Worm (Caenorhabditis elegans): ENCODE data around the gene xnd-1.

The xnd-1 gene

DNA sequence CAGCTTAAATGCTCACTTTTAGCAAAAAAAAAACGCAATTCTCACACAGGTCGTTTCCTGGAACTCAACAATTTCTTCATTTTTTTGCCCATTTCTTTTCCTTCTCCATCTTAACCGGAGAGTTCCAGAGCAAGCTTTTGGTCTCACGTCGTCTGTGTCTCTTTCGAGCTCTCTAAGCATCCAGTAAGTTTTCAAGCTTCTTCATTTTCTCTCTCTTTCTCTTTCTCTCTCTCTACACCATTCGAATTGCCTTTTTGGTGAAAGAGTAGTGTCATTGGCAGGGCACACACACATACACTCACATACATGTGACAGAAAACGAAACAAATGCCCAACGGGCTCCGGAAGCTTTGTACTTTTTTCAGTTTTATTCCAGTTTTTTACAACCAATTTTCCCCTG, 35.6 kb downstream of the xnd-1 start:
- no peak for TF ChIP-seq Y5F2A.4 (GFP tag; optimal IDR thresholded peaks at IDR 0.05)
- no peak for TF ChIP-seq nhr-6 (tag; optimal IDR thresholded peaks at IDR 0.05)
- 0 out of 2 replicates have a peak, but pooled peaks have one; percentile 48 for TF ChIP-seq hmg-1.1 (GFP tag; IDR thresholded peaks at IDR 0.05)
- TF ChIP-seq mes-2 (tag; optimal IDR thresholded peaks at IDR 0.05; ENCODE audit: poor library complexity, severe bottlenecking), result peak; percentile 23
- TF ChIP-seq fos-1 (tag; optimal IDR thresholded peaks at IDR 0.05), result no peak
- no peak for TF ChIP-seq Y48G9A.11 (GFP tag; IDR thresholded peaks at IDR 0.05)
- peak; percentile 44 for TF ChIP-seq mep-1 (tag; optimal IDR thresholded peaks at IDR 0.05)
- no peak for TF ChIP-seq tra-1 (GFP tag; IDR thresholded peaks at IDR 0.05)
- TF ChIP-seq nhr-11 (tag; optimal IDR thresholded peaks at IDR 0.05), result peak; percentile 66
- no peak for TF ChIP-seq snpc-4 (tag; optimal IDR thresholded peaks at IDR 0.05)
- peak; percentile 10 for TF ChIP-seq dve-1 (tag; optimal IDR thresholded peaks at IDR 0.05; ENCODE audit: insufficient read depth)
- no peak for TF ChIP-seq saeg-2 (GFP tag; IDR thresholded peaks at IDR 0.05)
- TF ChIP-seq ztf-7 (tag; optimal IDR thresholded peaks at IDR 0.05), result no peak
- no peak for TF ChIP-seq pha-4 (GFP tag; IDR thresholded peaks at IDR 0.05)
- no peak for TF ChIP-seq pha-4 (tag; optimal IDR thresholded peaks at IDR 0.05)
- no peak for TF ChIP-seq vab-7 (GFP tag; IDR thresholded peaks at IDR 0.05)
- TF ChIP-seq spr-3 (GFP tag; optimal IDR thresholded peaks at IDR 0.05), result no peak
- no peak for TF ChIP-seq arid-1 (GFP tag; conservative IDR thresholded peaks at IDR 0.05)
- TF ChIP-seq unc-62 (GFP tag; optimal IDR thresholded peaks at IDR 0.05 in 1 of 2), result peak in 1 of 2 experiments; percentile 47
- TF ChIP-seq unc-62 (tag; optimal IDR thresholded peaks at IDR 0.05), result no peak
- TF ChIP-seq F49E8.2 (tag; optimal IDR thresholded peaks at IDR 0.05; ENCODE audit: borderline replicate concordance), result no peak
- no peak for TF ChIP-seq dmd-6 (GFP tag; IDR thresholded peaks at IDR 0.05)
- TF ChIP-seq zag-1 (tag; optimal IDR thresholded peaks at IDR 0.05), result no peak
- no peak for TF ChIP-seq lin-38 (GFP tag; IDR thresholded peaks at IDR 0.05)
- TF ChIP-seq aha-1 (tag), result peak; percentile 59
- TF ChIP-seq fkh-10 (GFP tag; optimal IDR thresholded peaks at IDR 0.05), result peak; percentile 1
- TF ChIP-seq sdz-12 (GFP tag; optimal IDR thresholded peaks at IDR 0.05), result no peak
- no peak for TF ChIP-seq Y75B8A.6 (GFP tag; IDR thresholded peaks at IDR 0.05)
- TF ChIP-seq madf-9 (GFP tag; conservative IDR thresholded peaks at IDR 0.05), result no peak
- TF ChIP-seq dmd-8 (GFP tag; IDR thresholded peaks at IDR 0.05), result no peak
- 0 out of 2 replicates have a peak, but pooled peaks have one; percentile 22 for TF ChIP-seq ctbp-1 (GFP tag; IDR thresholded peaks at IDR 0.05)
- no peak for TF ChIP-seq nhr-111 (GFP tag; optimal IDR thresholded peaks at IDR 0.05)
- TF ChIP-seq daf-19 (GFP tag; conservative IDR thresholded peaks at IDR 0.05), result no peak
- TF ChIP-seq zfp-2 (tag; optimal IDR thresholded peaks at IDR 0.05), result no peak
- peak in 1 of 2 experiments; percentile 61 for TF ChIP-seq lsy-2 (tag; optimal IDR thresholded peaks at IDR 0.05)
- no peak for TF ChIP-seq ceh-32 (tag; optimal IDR thresholded peaks at IDR 0.05; ENCODE audit: poor library complexity)
- TF ChIP-seq set-16 (GFP tag; IDR thresholded peaks at IDR 0.05), result no peak
- no peak for TF ChIP-seq aly-2 (tag; optimal IDR thresholded peaks at IDR 0.05)
- no peak for TF ChIP-seq unc-130 (GFP tag; optimal IDR thresholded peaks at IDR 0.05)
- TF ChIP-seq nhr-76 (tag; optimal IDR thresholded peaks at IDR 0.05), result no peak
- TF ChIP-seq hlh-11 (tag; optimal IDR thresholded peaks at IDR 0.05), result no peak
- TF ChIP-seq daf-12 (tag; optimal IDR thresholded peaks at IDR 0.05), result no peak
- TF ChIP-seq snpc-1.2 (GFP tag; IDR thresholded peaks at IDR 0.05), result no peak
- TF ChIP-seq skn-1 (tag; optimal IDR thresholded peaks at IDR 0.05), result no peak
- TF ChIP-seq nhr-10 (tag; optimal IDR thresholded peaks at IDR 0.05), result no peak
- TF ChIP-seq nhr-25 (tag; optimal IDR thresholded peaks at IDR 0.05; ENCODE audit: borderline replicate concordance, insufficient read depth), result no peak
- no peak for TF ChIP-seq egl-43 (GFP tag; IDR thresholded peaks at IDR 0.05)
- no peak for TF ChIP-seq T26A8.4 (GFP tag; IDR thresholded peaks at IDR 0.05)
- TF ChIP-seq lim-7 (GFP tag; IDR thresholded peaks at IDR 0.05), result no peak
- peak in 1 of 2 experiments; percentile 60 for TF ChIP-seq mdl-1 (tag; optimal IDR thresholded peaks at IDR 0.05)
- peak; percentile 71 for TF ChIP-seq hlh-30 (tag; optimal IDR thresholded peaks at IDR 0.05; ENCODE audit: insufficient read depth)
- no peak for TF ChIP-seq nhr-102 (tag; optimal IDR thresholded peaks at IDR 0.05)

All from whole organism, L4 larva.